Worm (Caenorhabditis elegans) whole organism, L1 larva: ENCODE measurements around the gene asp-7.

Experiments
- C34B4.2 ChIP-seq: sonication (generic microtip); optimal IDR thresholded peaks from 2 replicates; lab custom pipeline; 2017; ENCODE audit warnings: mild to moderate bottlenecking, missing genetic modification characterization, missing compliant biosample characterization
- F16B12.6 ChIP-seq: fragments of 150-350 bp; optimal IDR thresholded peaks from 2 replicates; lab custom pipeline; 2014; ENCODE audit warnings: missing biosample characterization, missing genetic modification characterization
- Y116A8C.19 ChIP-seq: sonication (generic microtip); optimal IDR thresholded peaks from 2 replicates; lab custom pipeline; 2016; ENCODE audit warnings: missing compliant biosample characterization, missing genetic modification characterization, borderline replicate concordance
- alr-1 ChIP-seq: fragments of 200-800 bp; sonication (Bioruptor generic); optimal IDR thresholded peaks from 2 replicates; lab custom pipeline; 2018; ENCODE audit warnings: borderline replicate concordance, mild to moderate bottlenecking, missing genetic modification characterization, missing compliant biosample characterization
- blmp-1 ChIP-seq: fragments of 150-350 bp; optimal IDR thresholded peaks from 2 replicates; lab custom pipeline; 2014; ENCODE audit warnings: missing biosample characterization, missing genetic modification characterization
- ceh-8 ChIP-seq: fragments of 200-800 bp; sonication (Bioruptor generic); optimal IDR thresholded peaks from 2 replicates; lab custom pipeline; 2018; ENCODE audit warnings: mild to moderate bottlenecking, missing genetic modification characterization, moderate library complexity, missing compliant biosample characterization
- ceh-82 ChIP-seq, 3 experiments: fragments of 150-350 bp in 1 of 3; sonication (generic microtip) in 2 of 3; optimal IDR thresholded peaks; 2 replicates each; lab custom pipeline; 2014 to 2017; ENCODE audit warnings: missing biosample characterization in 3 of 3, missing genetic modification characterization in 3 of 3
- ceh-88 ChIP-seq: fragments of 200-800 bp; sonication (Bioruptor generic); IDR thresholded peaks from 2 replicates; pipeline ENCODE4 v1.3.6; 2022; ENCODE audit warnings: missing genetic modification characterization, missing compliant biosample characterization
- ces-1 ChIP-seq: fragments of 150-350 bp; optimal IDR thresholded peaks from 2 replicates; lab custom pipeline; 2014; ENCODE audit warnings: missing biosample characterization, missing genetic modification reagents, missing genetic modification characterization
- dpl-1 ChIP-seq, 3 experiments: fragments of 150-350 bp in 2 of 3; sonication (generic microtip) in 1 of 3; optimal IDR thresholded peaks; 2 replicates each; lab custom pipeline; 2014 to 2017; ENCODE audit warnings: missing biosample characterization in 3 of 3, missing genetic modification characterization in 3 of 3, missing genetic modification reagents in 3 of 3
- efl-1 ChIP-seq, 4 experiments: fragments of 150-350 bp; optimal IDR thresholded peaks in 3 of 4; peaks in 1 of 4; 1 replicate in 1 of 4; 2 replicates in 3 of 4; lab custom pipeline; 2014; ENCODE audit warnings: missing biosample characterization in 2 of 4, missing genetic modification characterization in 2 of 4, missing genetic modification reagents in 2 of 4
- efl-3 ChIP-seq: fragments of 200-800 bp; sonication (Bioruptor generic); optimal IDR thresholded peaks from 2 replicates; lab custom pipeline; 2018; ENCODE audit warnings: mild to moderate bottlenecking, missing genetic modification characterization, missing compliant biosample characterization
- egl-13 ChIP-seq: sonication (generic microtip); optimal IDR thresholded peaks from 2 replicates; lab custom pipeline; 2016; ENCODE audit warnings: missing genotype, missing genetic modification reagents, missing genetic modification characterization, missing compliant biosample characterization
- egl-27 ChIP-seq, 2 experiments: fragments of 150-350 bp in 1 of 2; sonication (generic microtip); optimal IDR thresholded peaks; 3 replicates each; lab custom pipeline; 2017 to 2018; ENCODE audit warnings: missing biosample characterization in 2 of 2, missing genetic modification characterization in 2 of 2, missing genetic modification reagents in 2 of 2
- elt-2 ChIP-seq: sonication (generic microtip); optimal IDR thresholded peaks from 2 replicates; lab custom pipeline; 2016; ENCODE audit warnings: missing genetic modification characterization, mild to moderate bottlenecking, inconsistent platforms, missing compliant biosample characterization, missing genetic modification reagents
- fkh-10 ChIP-seq: sonication (generic microtip); optimal IDR thresholded peaks from 2 replicates; lab custom pipeline; 2017; ENCODE audit warnings: missing biosample characterization, missing genetic modification reagents, missing genetic modification characterization
- fkh-4 ChIP-seq: sonication (generic microtip); optimal IDR thresholded peaks from 2 replicates; lab custom pipeline; 2016; ENCODE audit warnings: missing compliant biosample characterization, missing genetic modification characterization, borderline replicate concordance
- fkh-8 ChIP-seq: sonication (generic microtip); optimal IDR thresholded peaks from 2 replicates; lab custom pipeline; 2016; ENCODE audit warnings: mild to moderate bottlenecking, missing genetic modification characterization, missing compliant biosample characterization
- hlh-4 ChIP-seq: sonication (generic microtip); optimal IDR thresholded peaks from 2 replicates; lab custom pipeline; 2016; ENCODE audit warnings: mild to moderate bottlenecking, missing genetic modification characterization, missing compliant biosample characterization
- irx-1 ChIP-seq: sonication (generic microtip); optimal IDR thresholded peaks from 2 replicates; lab custom pipeline; 2016; ENCODE audit warnings: missing genetic modification characterization, missing compliant biosample characterization
- isw-1 ChIP-seq: fragments of 200-800 bp; sonication (Bioruptor generic); IDR thresholded peaks from 2 replicates; pipeline ENCODE4 v1.3.6; 2022; ENCODE audit warnings: missing genetic modification characterization, missing compliant biosample characterization
- lin-35 ChIP-seq, 2 experiments: fragments of 150-350 bp; optimal IDR thresholded peaks; 2 replicates each; lab custom pipeline; 2014; ENCODE audit warnings: missing biosample characterization in 2 of 2, missing genetic modification characterization in 2 of 2, missing genetic modification reagents in 2 of 2
- lin-39 ChIP-seq: fragments of 150-350 bp; optimal IDR thresholded peaks from 2 replicates; lab custom pipeline; 2014; ENCODE audit warnings: missing biosample characterization, missing genetic modification reagents, missing genetic modification characterization
- lir-3 ChIP-seq: sonication (generic microtip); optimal IDR thresholded peaks from 2 replicates; lab custom pipeline; 2016; ENCODE audit warnings: mild to moderate bottlenecking, missing genetic modification characterization, moderate library complexity, missing compliant biosample characterization; ENCODE audit not compliant: poor library complexity
- nhr-19 ChIP-seq: fragments of 200-800 bp; sonication (Bioruptor generic); conservative IDR thresholded peaks from 2 replicates; pipeline ENCODE4 v1.3.6; 2022; ENCODE audit warnings: missing genetic modification characterization, missing compliant biosample characterization
- nhr-20 ChIP-seq: sonication (generic microtip); optimal IDR thresholded peaks from 2 replicates; lab custom pipeline; 2016; ENCODE audit warnings: mild to moderate bottlenecking, missing genetic modification characterization, missing compliant biosample characterization
- nhr-76 ChIP-seq: sonication (generic microtip); optimal IDR thresholded peaks from 2 replicates; lab custom pipeline; 2017; ENCODE audit warnings: missing biosample characterization, missing genetic modification characterization
- nhr-84 ChIP-seq: sonication (generic microtip); optimal IDR thresholded peaks from 2 replicates; lab custom pipeline; 2017; ENCODE audit warnings: missing biosample characterization, missing genetic modification characterization
- nhr-85 ChIP-seq: sonication (generic microtip); peaks from one replicate; lab custom pipeline; 2016; ENCODE audit warnings: missing genetic modification characterization, inconsistent platforms, missing compliant biosample characterization
- nhr-90 ChIP-seq: sonication (generic microtip); optimal IDR thresholded peaks from 2 replicates; lab custom pipeline; 2016; ENCODE audit warnings: mild to moderate bottlenecking, missing genetic modification characterization, missing compliant biosample characterization; ENCODE audit not compliant: poor library complexity
- pqm-1 ChIP-seq: sonication (generic microtip); optimal IDR thresholded peaks from 3 replicates; lab custom pipeline; 2017; ENCODE audit warnings: missing biosample characterization, missing genetic modification characterization
- skn-1 ChIP-seq: fragments of 150-350 bp; optimal IDR thresholded peaks from 2 replicates; lab custom pipeline; 2014; ENCODE audit warnings: missing biosample characterization, missing genetic modification characterization
- snpc-4 ChIP-seq: fragments of 150-350 bp; optimal IDR thresholded peaks from 2 replicates; lab custom pipeline; 2014; ENCODE audit warnings: missing biosample characterization, missing genetic modification characterization
- snu-23 ChIP-seq: sonication (generic microtip); optimal IDR thresholded peaks from 2 replicates; lab custom pipeline; 2016; ENCODE audit warnings: missing genetic modification characterization, missing compliant biosample characterization
- sup-37 ChIP-seq: fragments of 200-800 bp; sonication (Bioruptor generic); optimal IDR thresholded peaks from 2 replicates; lab custom pipeline; 2018; ENCODE audit warnings: mild to moderate bottlenecking, missing genetic modification characterization, missing compliant biosample characterization
- unc-130 ChIP-seq: fragments of 150-350 bp; optimal IDR thresholded peaks from 2 replicates; lab custom pipeline; 2017; ENCODE audit warnings: missing biosample characterization, missing genetic modification characterization, inconsistent platforms
- unc-86 ChIP-seq: sonication (generic microtip); optimal IDR thresholded peaks from 2 replicates; lab custom pipeline; 2016; ENCODE audit warnings: missing genetic modification characterization, missing compliant biosample characterization
- xbp-1 ChIP-seq: sonication (generic microtip); optimal IDR thresholded peaks from 2 replicates; lab custom pipeline; 2016; ENCODE audit warnings: missing genetic modification characterization, missing compliant biosample characterization
- zag-1 ChIP-seq: fragments of 150-350 bp; optimal IDR thresholded peaks from 2 replicates; lab custom pipeline; 2014; ENCODE audit warnings: missing biosample characterization, missing genetic modification characterization
- zip-4 ChIP-seq: fragments of 200-800 bp; sonication (Bioruptor generic); optimal IDR thresholded peaks from 2 replicates; lab custom pipeline; 2018; ENCODE audit warnings: mild to moderate bottlenecking, missing genetic modification characterization, moderate library complexity, missing compliant biosample characterization

Gene asp-7

DNA sequence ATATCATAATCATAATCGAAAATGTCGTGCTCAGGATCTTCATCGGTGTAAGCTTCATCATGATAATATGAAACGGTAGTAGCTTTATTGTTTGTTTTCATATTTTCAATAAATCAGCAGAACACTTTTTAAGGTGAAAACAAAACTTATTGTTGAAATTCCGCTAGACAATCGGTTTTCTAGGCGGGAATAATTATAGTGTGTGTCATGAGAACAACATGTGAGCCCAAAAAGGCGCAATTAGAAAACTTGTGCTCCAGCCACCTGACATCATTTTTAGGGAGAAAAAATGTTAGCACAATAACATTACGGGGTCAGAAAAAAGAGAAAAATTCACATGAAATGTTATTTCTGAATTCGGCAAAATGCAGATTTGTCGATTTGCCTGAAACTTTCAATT lies 6.2 kb downstream of the asp-7 start, which contains the start of gene srw-8:
Gene srw-8, minus strand, starts transcription at position 101 of the 400 bp plus-strand sequence.
- TF ChIP-seq nhr-90 (tag; lab: Kevin White, UChicago) (no peak), pqm-1 (no peak), isw-1 (GFP tag; lab: Robert Waterston, UW) (no peak), fkh-4 (no peak), efl-3 (GFP tag; lab: Kevin White, UChicago) (no peak), egl-13 (no peak), unc-86 (tag; lab: Kevin White, UChicago) (no peak)
- TF ChIP-seq, all 84 proteins: peak for 0

DNA sequence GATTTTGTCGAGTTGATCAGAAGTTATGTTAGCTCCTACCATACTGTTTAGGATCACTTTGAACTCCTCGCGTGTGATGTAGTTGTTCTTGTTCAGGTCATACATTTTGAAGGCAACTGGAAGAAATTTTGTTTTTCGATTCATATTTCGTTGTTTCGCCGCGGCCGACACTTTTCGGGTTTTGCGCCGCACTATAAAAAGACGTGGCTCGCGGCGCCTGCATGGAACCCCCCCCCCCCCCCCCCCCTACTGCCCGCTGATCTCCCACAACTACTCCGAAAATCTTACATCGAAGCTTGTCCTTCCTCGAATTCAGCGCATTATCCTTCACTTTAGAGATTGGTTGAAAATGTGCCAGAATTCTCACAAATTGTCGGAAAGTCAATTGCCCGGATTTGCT lies 10.0 kb downstream of the asp-7 start:
- no peak for TF ChIP-seq egl-27 (tag; optimal IDR thresholded peaks at IDR 0.05; lab: Kevin White, UChicago)
- no peak for TF ChIP-seq Y116A8C.19
- TF ChIP-seq pqm-1: no peak
- no peak for TF ChIP-seq ceh-82 (tag; optimal IDR thresholded peaks at IDR 0.05; lab: Kevin White, UChicago)

DNA sequence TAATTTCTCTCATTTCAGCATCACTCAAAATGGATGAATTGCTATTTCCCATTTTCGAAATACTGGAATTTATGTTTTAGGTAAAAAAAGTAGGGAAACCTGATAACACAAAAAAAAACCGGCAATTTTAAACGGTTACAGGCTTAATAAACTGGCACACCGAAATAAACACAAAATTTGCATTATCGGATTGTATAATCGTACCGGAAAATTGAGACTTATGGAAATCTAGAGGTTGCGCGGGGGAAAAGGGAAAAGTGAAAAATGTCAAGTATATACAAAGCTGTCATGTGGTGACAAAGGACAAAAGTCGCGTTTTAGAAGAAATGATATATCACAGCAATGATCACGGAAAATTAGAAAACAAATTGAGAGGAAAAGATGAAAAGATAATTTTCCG lies 11.2 kb downstream of the asp-7 start, which contains the start of gene chpf-2:
Gene chpf-2, minus strand, starts transcription at position 101 of the 400 bp plus-strand sequence.
- TF ChIP-seq blmp-1 (peak; percentile 74), snu-23 (GFP tag; lab: Kevin White, UChicago) (peak; percentile 14), nhr-20 (peak; percentile 37), efl-1 (optimal IDR thresholded peaks at IDR 0.05; lab: Kevin White, UChicago) (no peak), efl-1 (GFP tag; optimal IDR thresholded peaks at IDR 0.05 in 1 of 2; lab: Kevin White, UChicago) (no peak), lin-35 (GFP tag; optimal IDR thresholded peaks at IDR 0.05; lab: Kevin White, UChicago) (peak in 1 of 2 experiments; percentile 11), zip-4 (GFP tag; lab: Kevin White, UChicago) (no peak), nhr-85 (tag; lab: Kevin White, UChicago) (peak; percentile 17), alr-1 (tag; lab: Kevin White, UChicago) (no peak)

DNA sequence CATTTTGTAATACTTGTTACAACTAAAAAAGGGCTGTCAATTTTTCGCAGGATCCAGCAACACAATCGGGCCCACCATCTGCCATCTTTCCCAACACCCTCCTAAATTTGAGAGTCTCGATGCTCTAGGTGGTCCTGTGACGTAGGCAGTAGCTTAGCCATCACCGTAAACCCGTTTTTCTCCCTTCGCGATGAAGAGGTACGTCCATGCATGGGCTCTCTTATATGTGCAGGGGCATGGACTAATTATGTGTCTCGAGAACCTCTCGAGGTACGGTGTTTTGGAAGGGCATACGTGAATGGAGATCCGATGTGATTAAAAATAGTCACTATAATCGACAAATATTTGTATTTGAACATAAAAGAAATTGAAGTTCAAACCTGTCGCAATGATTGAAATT lies 12.8 kb downstream of the asp-7 start:
- TF ChIP-seq unc-130 (tag; lab: Kevin White, UChicago) (no peak), alr-1 (tag; lab: Kevin White, UChicago) (no peak), nhr-76 (tag; lab: Kevin White, UChicago) (no peak), lin-39 (no peak), nhr-20 (no peak), sup-37 (no peak), F16B12.6 (no peak), ces-1 (GFP tag; lab: Kevin White, UChicago) (no peak), C34B4.2 (tag; lab: Kevin White, UChicago) (no peak), ceh-8 (GFP tag; lab: Kevin White, UChicago) (no peak), skn-1 (tag; lab: Kevin White, UChicago) (no peak), elt-2 (no peak), nhr-85 (tag; lab: Kevin White, UChicago) (no peak), nhr-19 (no peak), zag-1 (tag; lab: Kevin White, UChicago) (no peak), Y116A8C.19 (no peak), fkh-10 (GFP tag; lab: Kevin White, UChicago) (no peak), lir-3 (tag; lab: Kevin White, UChicago) (no peak), ceh-88 (GFP tag; lab: Robert Waterston, UW) (no peak)

DNA sequence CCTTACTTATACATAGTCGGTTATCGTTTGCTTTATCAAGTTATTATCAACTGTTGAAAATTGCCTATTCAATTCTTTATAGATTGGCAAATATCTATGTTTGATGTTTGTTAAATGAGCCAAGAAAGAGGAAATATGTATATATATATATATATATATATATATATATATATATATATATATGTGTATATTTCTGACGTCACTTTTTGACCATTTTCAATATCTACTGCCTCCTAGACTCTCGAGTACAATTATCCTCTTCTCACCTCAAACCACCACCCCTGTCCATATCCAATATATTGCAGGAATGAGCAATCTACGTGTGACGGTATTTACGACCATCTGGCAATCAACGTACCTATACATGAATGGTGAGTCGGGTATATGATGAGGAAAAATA lies 16.8 kb downstream of the asp-7 start, which contains the start of gene F59D6.1:
Gene F59D6.1, plus strand, starts transcription at position 301 of the 400 bp plus-strand sequence.
- no peak for TF ChIP-seq unc-86 (tag; lab: Kevin White, UChicago)
- no peak for TF ChIP-seq snpc-4 (tag; lab: Kevin White, UChicago)
- TF ChIP-seq egl-13: no peak
- no peak for TF ChIP-seq irx-1 (tag; lab: Kevin White, UChicago)
- TF ChIP-seq fkh-8: no peak
- TF ChIP-seq hlh-4 (tag; lab: Kevin White, UChicago): no peak
- no peak for TF ChIP-seq nhr-90 (tag; lab: Kevin White, UChicago)
- TF ChIP-seq xbp-1 (tag; lab: Kevin White, UChicago): no peak
- no peak for TF ChIP-seq nhr-84
- no peak for TF ChIP-seq nhr-19
- no peak for TF ChIP-seq dpl-1 (GFP tag; optimal IDR thresholded peaks at IDR 0.05; lab: Kevin White, UChicago)
